Fruit fly (Drosophila melanogaster) whole organism, embryonic: ENCODE data around the gene CG9269.

Experiments
- CG10959 ChIP-seq: fragments of 200-800 bp; sonication (Bioruptor generic); IDR thresholded peaks from 2 replicates; pipeline ENCODE4 v1.3.6; 2022; ENCODE audit warnings: missing biosample characterization, missing genetic modification characterization
- CG17802 ChIP-seq: fragments of 200-800 bp; sonication (Bioruptor generic); optimal IDR thresholded peaks from 2 replicates; lab custom pipeline; 2018; ENCODE audit warnings: missing biosample characterization, mild to moderate bottlenecking, missing genetic modification characterization, moderate library complexity
- CG2202 ChIP-seq: fragments of 200-800 bp; sonication (Bioruptor generic); optimal IDR thresholded peaks from 2 replicates; lab custom pipeline; 2018; ENCODE audit warnings: missing biosample characterization, mild to moderate bottlenecking, missing genetic modification characterization
- CG6272 ChIP-seq: fragments of 200-800 bp; sonication (Bioruptor generic); IDR thresholded peaks from 2 replicates; pipeline ENCODE4 v1.3.6; 2022; ENCODE audit warnings: missing biosample characterization, missing genetic modification characterization
- CG8924 ChIP-seq: fragments of 200-800 bp; optimal IDR thresholded peaks from 3 replicates; lab custom pipeline; 2019; ENCODE audit warnings: missing biosample characterization, mild to moderate bottlenecking, missing genetic modification characterization, moderate library complexity
- aop ChIP-seq: fragments of 200-800 bp; sonication (Bioruptor generic); IDR thresholded peaks from 2 replicates; pipeline ENCODE4 v1.3.6; 2022; ENCODE audit warnings: missing biosample characterization, missing genetic modification characterization
- crol ChIP-seq: fragments of 200-800 bp; sonication (Bioruptor generic); IDR thresholded peaks from 2 replicates; pipeline ENCODE4 v1.3.6; 2022; ENCODE audit warnings: missing biosample characterization, missing genetic modification characterization
- ken ChIP-seq: fragments of 200-800 bp; sonication (Bioruptor generic); IDR thresholded peaks from 3 replicates; pipeline ENCODE4 v1.3.6; 2022; ENCODE audit warnings: missing biosample characterization, missing genetic modification characterization
- sisA ChIP-seq: fragments of 200-800 bp; sonication (Bioruptor generic); IDR thresholded peaks from 2 replicates; pipeline ENCODE4 v1.3.6; 2022; ENCODE audit warnings: missing biosample characterization, missing genetic modification characterization
- tio ChIP-seq: fragments of 200-800 bp; sonication (Bioruptor generic); optimal IDR thresholded peaks from 2 replicates; lab custom pipeline; 2017; ENCODE audit warnings: missing biosample characterization, missing genetic modification characterization, inconsistent platforms

- no peak for TF ChIP-seq tio (GFP tag; lab: Kevin White, UChicago)
- TF ChIP-seq crol (GFP tag; lab: Robert Waterston, UW), result peak; percentile 60
- no peak for TF ChIP-seq CG2202 (tag; lab: Kevin White, UChicago)
- no peak for TF ChIP-seq CG10959 (GFP tag; lab: Robert Waterston, UW)
- TF ChIP-seq sisA (GFP tag; lab: Robert Waterston, UW), result no peak
- TF ChIP-seq ken (GFP tag; lab: Robert Waterston, UW), result no peak
- TF ChIP-seq CG8924 (tag; lab: Kevin White, UChicago), result no peak
- TF ChIP-seq CG6272, result no peak
- no peak for TF ChIP-seq aop (GFP tag; lab: Robert Waterston, UW)
- no peak for TF ChIP-seq CG17802 (tag; lab: Kevin White, UChicago)
Observed at dm6 chr3R:13662149-13662548, 46.4 kb downstream of the CG9269 start.
